Fruit fly (Drosophila melanogaster) whole organism, embryonic: ENCODE data around the gene CG31358.
A peak's percentile ranks its signal among the peaks of the same experiment; 100 is the strongest.

Experiments used
- Ada2b ChIP-seq: fragments of 200-800 bp; sonication (Bioruptor generic); IDR thresholded peaks from 2 replicates; pipeline ENCODE4 v1.3.6; 2022; ENCODE audit warnings: missing biosample characterization, missing genetic modification characterization
- Adf1 ChIP-seq: fragments of 200-800 bp; sonication (Bioruptor generic); IDR thresholded peaks from 2 replicates; pipeline ENCODE4 v1.3.6; 2022; ENCODE audit warnings: missing biosample characterization, missing genetic modification characterization
- CG10321 ChIP-seq: fragments of 200-800 bp; sonication (Bioruptor generic); IDR thresholded peaks from 2 replicates; pipeline ENCODE4 v1.3.6; 2022; ENCODE audit warnings: missing biosample characterization, missing genetic modification characterization
- CG11723 ChIP-seq: fragments of 200-800 bp; sonication (Bioruptor generic); optimal IDR thresholded peaks from 2 replicates; lab custom pipeline; 2017; ENCODE audit warnings: missing biosample characterization, mild to moderate bottlenecking, missing genetic modification characterization
- CG12769 ChIP-seq: fragments of 200-800 bp; sonication (Bioruptor generic); optimal IDR thresholded peaks from 2 replicates; lab custom pipeline; 2019; ENCODE audit warnings: missing biosample characterization, mild to moderate bottlenecking, missing genetic modification characterization, moderate library complexity
- CG13624 ChIP-seq: fragments of 200-800 bp; sonication (Bioruptor generic); optimal IDR thresholded peaks from 2 replicates; lab custom pipeline; 2016; ENCODE audit warnings: missing biosample characterization, missing genetic modification characterization
- CG16779 ChIP-seq: fragments of 200-800 bp; sonication (Bioruptor generic); IDR thresholded peaks from 2 replicates; pipeline ENCODE4 v1.3.6; 2022; ENCODE audit warnings: missing biosample characterization, missing genetic modification characterization
- CG16863 ChIP-seq: fragments of 200-800 bp; sonication (Bioruptor generic); optimal IDR thresholded peaks from 3 replicates; lab custom pipeline; 2016; ENCODE audit warnings: missing biosample characterization, missing genetic modification characterization
- CG17361 ChIP-seq: fragments of 200-800 bp; sonication (Bioruptor generic); IDR thresholded peaks from 3 replicates; pipeline ENCODE4 v1.3.6; 2022; ENCODE audit warnings: missing biosample characterization, missing genetic modification characterization
- CG1792 ChIP-seq: fragments of 200-800 bp; sonication (Bioruptor generic); optimal IDR thresholded peaks from 2 replicates; lab custom pipeline; 2016; ENCODE audit warnings: missing biosample characterization, missing genetic modification characterization
- CG18476 ChIP-seq: fragments of 200-800 bp; sonication (Bioruptor generic); optimal IDR thresholded peaks from 2 replicates; lab custom pipeline; 2016; ENCODE audit warnings: missing biosample characterization, mild to moderate bottlenecking, missing genetic modification characterization
- CG2678 ChIP-seq: fragments of 200-800 bp; sonication (Bioruptor generic); optimal IDR thresholded peaks from 3 replicates; lab custom pipeline; 2019; ENCODE audit warnings: missing biosample characterization, mild to moderate bottlenecking, missing genetic modification characterization, moderate library complexity
- CG3065 ChIP-seq: fragments of 200-800 bp; sonication (Bioruptor generic); optimal IDR thresholded peaks from 2 replicates; lab custom pipeline; 2016; ENCODE audit warnings: missing biosample characterization, missing genetic modification characterization
- CG31388 ChIP-seq: fragments of 200-800 bp; sonication (Bioruptor generic); optimal IDR thresholded peaks from 2 replicates; lab custom pipeline; 2016; ENCODE audit warnings: missing biosample characterization, missing genetic modification characterization
- CG33213 ChIP-seq: fragments of 200-800 bp; sonication (Bioruptor generic); optimal IDR thresholded peaks from 3 replicates; lab custom pipeline; 2016; ENCODE audit warnings: missing biosample characterization, missing genetic modification characterization
- CG3407 ChIP-seq: fragments of 200-800 bp; sonication (Bioruptor generic); optimal IDR thresholded peaks from 2 replicates; lab custom pipeline; 2018; ENCODE audit warnings: missing biosample characterization, mild to moderate bottlenecking, missing genetic modification characterization
- CG34224 ChIP-seq: fragments of 200-800 bp; sonication (Bioruptor generic); IDR thresholded peaks from 3 replicates; pipeline ENCODE4 v1.3.6; 2022; ENCODE audit warnings: missing biosample characterization, missing genetic modification characterization; ENCODE audit not compliant: partially characterized antibody
- CG5245 ChIP-seq: fragments of 200-800 bp; sonication (Bioruptor generic); optimal IDR thresholded peaks from 3 replicates; lab custom pipeline; 2016; ENCODE audit warnings: missing biosample characterization, missing genetic modification characterization
- CG7745 ChIP-seq: fragments of 200-800 bp; sonication (Bioruptor generic); optimal IDR thresholded peaks from 2 replicates; lab custom pipeline; 2018; ENCODE audit warnings: missing biosample characterization, mild to moderate bottlenecking, missing genetic modification characterization, moderate library complexity
- CG8478 ChIP-seq: fragments of >200 bp; optimal IDR thresholded peaks from 2 replicates; lab custom pipeline; 2018
- CG9437 ChIP-seq: fragments of 200-800 bp; sonication (Bioruptor generic); optimal IDR thresholded peaks from 2 replicates; lab custom pipeline; 2018; ENCODE audit warnings: missing biosample characterization, mild to moderate bottlenecking, missing genetic modification characterization
- Deaf1 ChIP-seq: fragments of 200-800 bp; optimal IDR thresholded peaks from 3 replicates; lab custom pipeline; 2019; ENCODE audit warnings: missing biosample characterization, mild to moderate bottlenecking, missing genetic modification characterization, moderate library complexity
- Ets65A ChIP-seq: fragments of 200-800 bp; sonication (Bioruptor generic); peaks from one replicate; lab custom pipeline; 2016; ENCODE audit warnings: missing biosample characterization, missing genetic modification characterization
- H2.0 ChIP-seq: fragments of 200-800 bp; sonication (Bioruptor generic); IDR thresholded peaks from 2 replicates; pipeline ENCODE4 v1.3.6; 2022; ENCODE audit warnings: missing biosample characterization, missing genetic modification characterization
- Hand ChIP-seq: fragments of 200-800 bp; sonication (Bioruptor generic); optimal IDR thresholded peaks from 2 replicates; lab custom pipeline; 2017; ENCODE audit warnings: mild to moderate bottlenecking, missing biosample characterization, missing genetic modification reagents, missing genetic modification characterization
- Hsf ChIP-seq: fragments of 200-800 bp; sonication (Bioruptor generic); optimal IDR thresholded peaks from 3 replicates; lab custom pipeline; 2016; ENCODE audit warnings: missing biosample characterization, missing genetic modification characterization
- MESR4 ChIP-seq: fragments of 200-800 bp; sonication (Bioruptor generic); optimal IDR thresholded peaks from 2 replicates; lab custom pipeline; 2018; ENCODE audit warnings: missing biosample characterization, mild to moderate bottlenecking, missing genetic modification characterization, moderate library complexity
- Meics ChIP-seq: fragments of 200-800 bp; sonication (Bioruptor generic); optimal IDR thresholded peaks from 2 replicates; lab custom pipeline; 2017; ENCODE audit warnings: missing biosample characterization, mild to moderate bottlenecking, missing genetic modification characterization
- Poxn ChIP-seq: fragments of 200-800 bp; sonication (Bioruptor generic); IDR thresholded peaks from 2 replicates; pipeline ENCODE4 v1.3.6; 2022; ENCODE audit warnings: missing biosample characterization, missing genetic modification characterization
- Rfx ChIP-seq: fragments of 200-800 bp; sonication (Bioruptor generic); IDR thresholded peaks from 2 replicates; pipeline ENCODE4 v1.3.6; 2022; ENCODE audit warnings: missing biosample characterization, missing genetic modification characterization
- Rx ChIP-seq: fragments of 200-800 bp; sonication (Bioruptor generic); IDR thresholded peaks from 2 replicates; pipeline ENCODE4 v1.3.6; 2022; ENCODE audit warnings: missing biosample characterization, missing genetic modification characterization
- Six4 ChIP-seq: fragments of 200-800 bp; sonication (Bioruptor generic); optimal IDR thresholded peaks from 2 replicates; lab custom pipeline; 2016; ENCODE audit warnings: missing biosample characterization, missing genetic modification characterization
- TFAM ChIP-seq: fragments of 200-800 bp; sonication (Bioruptor generic); optimal IDR thresholded peaks from 2 replicates; lab custom pipeline; 2017; ENCODE audit warnings: missing biosample characterization, missing genetic modification characterization, inconsistent platforms
- amos ChIP-seq: fragments of 200-800 bp; sonication (Bioruptor generic); IDR thresholded peaks from 2 replicates; pipeline ENCODE4 v1.3.6; 2022; ENCODE audit warnings: missing biosample characterization, missing genetic modification characterization; ENCODE audit not compliant: partially characterized antibody
- ase ChIP-seq: fragments of 200-800 bp; sonication (Bioruptor generic); IDR thresholded peaks from 3 replicates; pipeline ENCODE4 v1.3.6; 2022; ENCODE audit warnings: missing biosample characterization, missing genetic modification characterization
- crol ChIP-seq: fragments of 200-800 bp; sonication (Bioruptor generic); IDR thresholded peaks from 2 replicates; pipeline ENCODE4 v1.3.6; 2022; ENCODE audit warnings: missing biosample characterization, missing genetic modification characterization
- cwo ChIP-seq: fragments of 200-800 bp; sonication (Bioruptor generic); optimal IDR thresholded peaks from 3 replicates; lab custom pipeline; 2017; ENCODE audit warnings: missing biosample characterization, missing genetic modification characterization, mild to moderate bottlenecking, moderate library complexity, missing genetic modification reagents
- dati ChIP-seq: fragments of 200-800 bp; sonication (Bioruptor generic); IDR thresholded peaks from 2 replicates; pipeline ENCODE4 v1.3.6; 2022; ENCODE audit warnings: missing biosample characterization, missing genetic modification characterization
- disco-r ChIP-seq: fragments of 200-800 bp; sonication (Bioruptor generic); optimal IDR thresholded peaks from 2 replicates; lab custom pipeline; 2016; ENCODE audit warnings: missing biosample characterization, missing genetic modification characterization
- eve ChIP-seq, 2 experiments: fragments of >200 bp; optimal IDR thresholded peaks; 2 replicates each; lab custom pipeline; 2017; ENCODE audit warnings: missing biosample characterization in 2 of 2, missing genetic modification characterization in 2 of 2
- exex ChIP-seq: fragments of 200-800 bp; sonication (Bioruptor generic); optimal IDR thresholded peaks from 4 replicates; lab custom pipeline; 2018; ENCODE audit warnings: missing biosample characterization, mild to moderate bottlenecking, missing genetic modification characterization, moderate library complexity
- eyg ChIP-seq: fragments of 200-800 bp; sonication (Bioruptor generic); optimal IDR thresholded peaks from 3 replicates; lab custom pipeline; 2016; ENCODE audit warnings: missing biosample characterization, missing genetic modification characterization
- fd64A ChIP-seq: fragments of 200-800 bp; sonication (Bioruptor generic); optimal IDR thresholded peaks from 3 replicates; lab custom pipeline; 2018; ENCODE audit warnings: missing biosample characterization, mild to moderate bottlenecking, missing genetic modification characterization
- gce ChIP-seq: fragments of 200-800 bp; sonication (Bioruptor generic); IDR thresholded peaks from 3 replicates; pipeline ENCODE4 v1.3.6; 2022; ENCODE audit warnings: missing biosample characterization, missing genetic modification characterization
- grn ChIP-seq: fragments of 200-800 bp; sonication (Bioruptor generic); optimal IDR thresholded peaks from 3 replicates; lab custom pipeline; 2017; ENCODE audit warnings: missing biosample characterization, missing genetic modification characterization
- pzg ChIP-seq: fragments of 200-800 bp; sonication (Bioruptor generic); optimal IDR thresholded peaks from 3 replicates; lab custom pipeline; 2018; ENCODE audit warnings: missing biosample characterization, mild to moderate bottlenecking, missing genetic modification characterization, moderate library complexity
- sens ChIP-seq: fragments of 200-800 bp; sonication (Bioruptor generic); peaks from one replicate; lab custom pipeline; 2016; ENCODE audit warnings: missing biosample characterization, missing genetic modification characterization
- sens-2 ChIP-seq: fragments of 200-800 bp; sonication (Bioruptor generic); IDR thresholded peaks from 2 replicates; pipeline ENCODE4 v1.3.6; 2022; ENCODE audit warnings: missing biosample characterization, missing genetic modification characterization
- tna ChIP-seq: fragments of 200-800 bp; sonication (Bioruptor generic); IDR thresholded peaks from 2 replicates; pipeline ENCODE4 v1.3.6; 2022; ENCODE audit warnings: missing biosample characterization, missing genetic modification characterization; ENCODE audit not compliant: partially characterized antibody
- twi ChIP-seq: fragments of 200-800 bp; optimal IDR thresholded peaks from 2 replicates; lab custom pipeline; 2019; ENCODE audit warnings: missing biosample characterization, mild to moderate bottlenecking, missing genetic modification characterization, moderate library complexity
- vnd ChIP-seq: fragments of 200-800 bp; sonication (Bioruptor generic); IDR thresholded peaks from 3 replicates; pipeline ENCODE4 v1.3.6; 2022; ENCODE audit warnings: missing biosample characterization, missing genetic modification characterization; ENCODE audit not compliant: partially characterized antibody
- zen ChIP-seq: fragments of 200-800 bp; sonication (Bioruptor generic); optimal IDR thresholded peaks from 3 replicates; lab custom pipeline; 2018; ENCODE audit warnings: missing biosample characterization, mild to moderate bottlenecking, missing genetic modification characterization, moderate library complexity

The CG31358 gene

dm6 chr3R:12016828-12017280 lies 14.7 kb downstream of the CG31358 start, which contains the start of the genes DCAF12 and Spt3 (continued):
- TF ChIP-seq Poxn, result no peak
- peak; percentile 36 for TF ChIP-seq Deaf1 (tag; lab: Kevin White, UChicago)
- no peak for TF ChIP-seq eve (GFP tag; optimal IDR thresholded peaks at IDR 0.05; lab: Kevin White, UChicago)
- no peak for TF ChIP-seq CG11723
- TF ChIP-seq CG2678, result no peak
- TF ChIP-seq CG10321 (GFP tag; lab: Robert Waterston, UW), result no peak
- no peak for TF ChIP-seq CG18476 (GFP tag; lab: Kevin White, UChicago)
- TF ChIP-seq vnd (GFP tag; lab: Robert Waterston, UW), result peak; percentile 96
- TF ChIP-seq gce (GFP tag; lab: Robert Waterston, UW), result no peak
- peak; percentile 47 for TF ChIP-seq eyg (GFP tag; lab: Kevin White, UChicago)
- TF ChIP-seq CG13624 (GFP tag; lab: Kevin White, UChicago), result no peak
- peak; percentile 37 for TF ChIP-seq pzg (GFP tag; lab: Kevin White, UChicago)
- TF ChIP-seq CG12769 (tag; lab: Kevin White, UChicago), result no peak
- TF ChIP-seq CG9437 (GFP tag; lab: Kevin White, UChicago), result peak; percentile 74
- TF ChIP-seq TFAM, result no peak
- TF ChIP-seq twi (tag; lab: Kevin White, UChicago), result peak; percentile 69
- peak; percentile 25 for TF ChIP-seq Six4 (GFP tag; lab: Kevin White, UChicago)
- TF ChIP-seq exex (tag; lab: Kevin White, UChicago), result no peak
- TF ChIP-seq CG3407 (GFP tag; lab: Kevin White, UChicago), result no peak
- no peak for TF ChIP-seq ase (GFP tag; lab: Robert Waterston, UW)
- TF ChIP-seq grn, result peak; percentile 74
- TF ChIP-seq dati (GFP tag; lab: Robert Waterston, UW), result no peak
- TF ChIP-seq zen (tag; lab: Kevin White, UChicago), result peak; percentile 63
- no peak; the same call in 1 of the 3 replicates for TF ChIP-seq CG17361 (GFP tag; lab: Robert Waterston, UW)
- TF ChIP-seq sens (GFP tag; lab: Kevin White, UChicago), result no peak
- TF ChIP-seq CG7745 (tag; lab: Kevin White, UChicago), result no peak
- TF ChIP-seq amos (GFP tag; lab: Robert Waterston, UW), result peak; percentile 88
- no peak for TF ChIP-seq CG33213 (GFP tag; lab: Kevin White, UChicago)
- no peak for TF ChIP-seq CG16779
- TF ChIP-seq Ets65A (GFP tag; lab: Kevin White, UChicago), result no peak
- peak; percentile 82 for TF ChIP-seq tna (GFP tag; lab: Robert Waterston, UW)
- no peak for TF ChIP-seq CG31388 (GFP tag; lab: Kevin White, UChicago)
- TF ChIP-seq crol (GFP tag; lab: Robert Waterston, UW), result no peak
- TF ChIP-seq fd64A (GFP tag; lab: Kevin White, UChicago), result no peak
- TF ChIP-seq Rx (GFP tag; lab: Robert Waterston, UW), result peak; percentile 10; the same call in 1 of the 2 replicates
- TF ChIP-seq Ada2b, result no peak
- TF ChIP-seq MESR4, result no peak
- 0 out of 2 replicates have a peak, but pooled peaks have one; percentile 23 for TF ChIP-seq H2.0 (GFP tag; lab: Robert Waterston, UW)
- TF ChIP-seq CG16863 (GFP tag; lab: Kevin White, UChicago), result no peak
- no peak for TF ChIP-seq cwo
- TF ChIP-seq CG1792 (GFP tag; lab: Kevin White, UChicago), result no peak
- peak; percentile 76 for TF ChIP-seq CG34224 (GFP tag; lab: Robert Waterston, UW)
- TF ChIP-seq CG3065 (GFP tag; lab: Kevin White, UChicago), result no peak
- no peak for TF ChIP-seq Meics (GFP tag; lab: Kevin White, UChicago)
- no peak for TF ChIP-seq CG8478 (lab: Kevin White, UChicago)
- peak; percentile 77 for TF ChIP-seq Rfx (GFP tag; lab: Robert Waterston, UW)
- no peak for TF ChIP-seq Adf1
- TF ChIP-seq CG5245 (GFP tag; lab: Kevin White, UChicago), result no peak
- TF ChIP-seq Hsf (GFP tag; lab: Kevin White, UChicago), result no peak
- TF ChIP-seq Hand, result no peak
- no peak for TF ChIP-seq disco-r
- no peak for TF ChIP-seq sens-2 (GFP tag; lab: Robert Waterston, UW)
